Fruit fly (Drosophila melanogaster): Measurements from ENCODE around the gene Tsp66E.

Gene Tsp66E

DNA sequence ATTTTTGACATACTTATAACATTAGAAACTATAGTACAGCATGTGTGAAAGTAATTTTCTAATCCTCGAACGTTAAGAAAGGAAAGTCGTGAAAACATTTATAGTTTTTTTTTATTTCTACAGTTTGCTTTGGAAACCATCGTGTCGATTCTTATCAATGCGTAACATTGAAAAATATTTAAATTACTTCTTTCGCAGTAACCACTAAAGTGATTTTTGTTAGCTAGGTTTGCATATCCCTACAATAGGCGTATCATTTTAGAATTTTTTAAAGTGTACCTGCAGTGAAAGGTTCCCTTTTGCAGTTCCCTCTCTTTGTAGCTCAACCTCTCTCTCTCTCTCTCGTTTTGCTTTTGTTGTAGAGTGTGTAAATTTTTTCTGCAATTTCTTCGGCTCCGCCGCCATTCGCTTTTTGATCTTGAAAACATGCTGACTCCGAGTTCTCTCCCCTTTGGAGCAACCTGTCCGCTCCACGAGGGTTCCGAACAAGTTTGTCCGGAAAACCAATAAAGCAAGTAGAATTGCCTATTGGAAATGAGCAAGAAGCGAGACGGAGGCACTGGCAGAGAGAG is 1.3 kb downstream of the Tsp66E start (continued):
- TF ChIP-seq Sox15 (GFP tag; optimal IDR thresholded peaks at IDR 0.05) (peak; percentile 64), fd59A (GFP tag; optimal IDR thresholded peaks at IDR 0.05) (peak; percentile 46), CG3032 (tag; optimal IDR thresholded peaks at IDR 0.05) (peak; percentile 58), CG1621 (tag; optimal IDR thresholded peaks at IDR 0.05) (peak; percentile 56), Eip78C (GFP tag) (peak; percentile 95), cyc (GFP tag; optimal IDR thresholded peaks at IDR 0.05) (peak; percentile 72), Eip75B (GFP tag; optimal IDR thresholded peaks at IDR 0.05) (peak; percentile 87), fkh (GFP tag; optimal IDR thresholded peaks at IDR 0.05) (no peak), dsx (GFP tag; optimal IDR thresholded peaks at IDR 0.05; ENCODE audit: poor library complexity, severe bottlenecking) (peak; percentile 35), CG34406 (GFP tag; optimal IDR thresholded peaks at IDR 0.05) (peak; percentile 63), salr (GFP tag; optimal IDR thresholded peaks at IDR 0.05) (peak in 1 of 2 experiments; percentile 68), CG7368 (GFP tag; optimal IDR thresholded peaks at IDR 0.05) (no peak), fd85E (GFP tag; optimal IDR thresholded peaks at IDR 0.05) (peak; percentile 27), CG6808 (GFP tag; optimal IDR thresholded peaks at IDR 0.05) (peak; percentile 59), vri (GFP tag; optimal IDR thresholded peaks at IDR 0.05) (peak; percentile 26), CG8632 (GFP tag; optimal IDR thresholded peaks at IDR 0.05) (peak; percentile 68), Gug (GFP tag; IDR thresholded peaks at IDR 0.05) (no peak), Ets96B (tag; optimal IDR thresholded peaks at IDR 0.05) (peak; percentile 61), CG4318 (GFP tag; optimal IDR thresholded peaks at IDR 0.05) (peak; percentile 39), Met (GFP tag; optimal IDR thresholded peaks at IDR 0.05) (peak; percentile 83), CG6163 (GFP tag; IDR thresholded peaks at IDR 0.05) (peak; percentile 74), Smox (GFP tag; optimal IDR thresholded peaks at IDR 0.05) (peak; percentile 85), Hr39 (GFP tag; optimal IDR thresholded peaks at IDR 0.05) (peak; percentile 83), Blimp-1 (GFP tag; optimal IDR thresholded peaks at IDR 0.05) (peak; percentile 80), CG10631 (GFP tag; optimal IDR thresholded peaks at IDR 0.05) (peak; percentile 78), esn (GFP tag; optimal IDR thresholded peaks at IDR 0.05) (peak; percentile 91), Lpt (GFP tag; optimal IDR thresholded peaks at IDR 0.05) (peak; percentile 12), CG11294 (GFP tag; IDR thresholded peaks at IDR 0.05) (no peak), CG3919 (GFP tag; optimal IDR thresholded peaks at IDR 0.05) (peak; percentile 70)

DNA sequence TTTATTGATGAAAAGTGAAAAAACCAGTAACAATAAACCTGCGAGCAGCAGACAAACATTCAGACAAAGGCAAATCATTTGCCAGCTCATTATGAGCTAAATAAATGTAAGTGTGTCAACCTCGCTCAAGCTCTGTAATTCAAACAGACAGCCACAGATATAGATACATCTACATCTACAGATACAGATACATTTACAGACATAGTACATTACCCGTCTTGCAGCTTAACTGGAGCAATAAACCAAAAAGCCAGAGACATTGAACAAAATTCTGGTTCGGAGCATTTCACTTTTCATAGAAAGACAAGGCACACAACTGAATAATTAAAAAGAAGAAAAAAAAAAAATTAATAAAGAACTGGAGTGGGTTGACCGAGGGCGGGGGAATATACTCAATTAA is 7.4 kb downstream of the Tsp66E start:
- no peak for TF ChIP-seq CG11902 (GFP tag; optimal IDR thresholded peaks at IDR 0.05)
- no peak for TF ChIP-seq CG1621 (tag; optimal IDR thresholded peaks at IDR 0.05)
- TF ChIP-seq CG15336 (GFP tag; IDR thresholded peaks at IDR 0.05), result no peak
- TF ChIP-seq salr (GFP tag; optimal IDR thresholded peaks at IDR 0.05), result no peak
- no peak for TF ChIP-seq Ets96B (tag; optimal IDR thresholded peaks at IDR 0.05)
- TF ChIP-seq CG34406 (GFP tag; optimal IDR thresholded peaks at IDR 0.05), result no peak
- no peak for TF ChIP-seq esn (GFP tag; optimal IDR thresholded peaks at IDR 0.05)
- no peak for TF ChIP-seq Lpt (GFP tag; optimal IDR thresholded peaks at IDR 0.05)
- no peak for TF ChIP-seq vri (GFP tag; optimal IDR thresholded peaks at IDR 0.05)
- TF ChIP-seq eg (GFP tag; IDR thresholded peaks at IDR 0.05), result no peak
- no peak for TF ChIP-seq Eip75B (GFP tag; optimal IDR thresholded peaks at IDR 0.05)
- no peak for TF ChIP-seq Hr38 (GFP tag; optimal IDR thresholded peaks at IDR 0.05)
- TF ChIP-seq CG6792 (GFP tag; optimal IDR thresholded peaks at IDR 0.05), result no peak
- no peak for TF ChIP-seq fkh (GFP tag; optimal IDR thresholded peaks at IDR 0.05)
- TF ChIP-seq topi (GFP tag; optimal IDR thresholded peaks at IDR 0.05), result no peak
- no peak for TF ChIP-seq Eip93F (GFP tag; optimal IDR thresholded peaks at IDR 0.05)
- no peak for TF ChIP-seq CG4318 (GFP tag; optimal IDR thresholded peaks at IDR 0.05)
- TF ChIP-seq spab (GFP tag; optimal IDR thresholded peaks at IDR 0.05), result no peak
- no peak for TF ChIP-seq CG8119 (GFP tag; IDR thresholded peaks at IDR 0.05)
- TF ChIP-seq CG32006 (GFP tag; optimal IDR thresholded peaks at IDR 0.05), result no peak
